Fruit fly (Drosophila melanogaster) whole organism, pupa: ENCODE measurements around the gene Bgb.

Experiments
- CG8159 ChIP-seq: fragments of 200-800 bp; sonication (Bioruptor generic); optimal IDR thresholded peaks from 3 replicates; lab custom pipeline; 2018; ENCODE audit warnings: missing biosample characterization, mild to moderate bottlenecking, missing genetic modification characterization, moderate library complexity
- gl ChIP-seq: fragments of 200-800 bp; sonication (Bioruptor generic); optimal IDR thresholded peaks from 2 replicates; lab custom pipeline; 2018; ENCODE audit warnings: missing biosample characterization, mild to moderate bottlenecking, missing genetic modification characterization
- rn ChIP-seq: fragments of 200-800 bp; sonication (Bioruptor generic); IDR thresholded peaks from 2 replicates; pipeline ENCODE4 v1.3.6; 2022; ENCODE audit warnings: missing biosample characterization, missing genetic modification characterization

- TF ChIP-seq gl (no peak), rn (no peak), CG8159 (no peak)
Measured at dm6 chr3L:1637652-1638051, 1.9 kb upstream of the Bgb start, which contains the start of gene nSyb.
